Fruit fly (Drosophila melanogaster) Kc167 (cell line): ENCODE results near the gene CG31301.

Experiments used
- Myc ChIP-seq: fragments of >200 bp; optimal IDR thresholded peaks from 2 replicates; lab custom pipeline; 2017; ENCODE audit warnings: missing external identifiers
- Sin3A ChIP-seq: fragments of >200 bp; optimal IDR thresholded peaks from 2 replicates; lab custom pipeline; 2018; ENCODE audit warnings: missing external identifiers
- h ChIP-seq: fragments of >200 bp; optimal IDR thresholded peaks from 3 replicates; lab custom pipeline; 2018; ENCODE audit warnings: missing external identifiers
- insv ChIP-seq: fragments of >200 bp; optimal IDR thresholded peaks from 3 replicates; lab custom pipeline; 2018; ENCODE audit warnings: missing external identifiers
- psq ChIP-seq: fragments of >200 bp; optimal IDR thresholded peaks from 2 replicates; lab custom pipeline; 2017; ENCODE audit warnings: missing external identifiers
- ttk ChIP-seq: sonication (Bioruptor generic); optimal IDR thresholded peaks from 2 replicates; lab custom pipeline; 2017; ENCODE audit warnings: missing external identifiers

DNA sequence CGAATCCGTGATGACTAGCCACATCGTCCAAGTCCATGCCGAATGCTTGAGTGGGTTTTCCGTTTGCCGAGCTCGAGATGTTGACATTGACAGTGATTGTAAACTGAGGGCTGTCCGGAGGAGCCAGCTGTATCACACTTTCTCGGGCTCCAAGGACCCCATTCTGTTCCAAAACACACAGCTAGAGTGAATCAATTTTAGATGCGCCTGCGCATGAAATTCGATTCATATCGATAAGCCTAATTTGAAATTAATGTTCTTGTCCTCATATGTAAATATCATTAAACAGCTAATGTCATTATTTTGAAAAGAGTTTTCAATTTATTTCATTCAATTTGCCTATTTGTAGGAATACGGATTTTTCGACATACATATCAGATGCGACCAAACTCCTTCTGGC is 23.7 kb downstream of the CG31301 start, which contains the start of gene CG14868:
- TF ChIP-seq psq (lab: Kevin White, UChicago) (no peak), h (lab: Kevin White, UChicago) (no peak), ttk (lab: Kevin White, UChicago) (no peak), Sin3A (lab: Kevin White, UChicago) (no peak), insv (lab: Kevin White, UChicago) (no peak), Myc (lab: Kevin White, UChicago) (no peak)
